Fruit fly (Drosophila melanogaster) whole organism, embryonic: ENCODE measurements around the gene Sws1.

ENCODE experiments used
- Bdp1 ChIP-seq: fragments of 200-800 bp; sonication (Bioruptor generic); optimal IDR thresholded peaks from 3 replicates; lab custom pipeline; 2016; ENCODE audit warnings: missing biosample characterization, missing genetic modification characterization
- BtbVII ChIP-seq: fragments of 200-800 bp; sonication (Bioruptor generic); optimal IDR thresholded peaks from 3 replicates; lab custom pipeline; 2017; ENCODE audit warnings: missing biosample characterization, mild to moderate bottlenecking, missing genetic modification characterization
- CG12659 ChIP-seq: fragments of 200-800 bp; sonication (Bioruptor generic); optimal IDR thresholded peaks from 3 replicates; lab custom pipeline; 2017; ENCODE audit warnings: mild to moderate bottlenecking, missing biosample characterization, missing genetic modification reagents, missing genetic modification characterization
- CG13296 ChIP-seq: fragments of 200-800 bp; sonication (Bioruptor generic); optimal IDR thresholded peaks from 3 replicates; lab custom pipeline; 2018; ENCODE audit warnings: missing biosample characterization, mild to moderate bottlenecking, missing genetic modification characterization
- CG13424 ChIP-seq: fragments of 200-800 bp; sonication (Bioruptor generic); optimal IDR thresholded peaks from 2 replicates; lab custom pipeline; 2019; ENCODE audit warnings: missing biosample characterization, mild to moderate bottlenecking, missing genetic modification characterization, moderate library complexity
- CG13894 ChIP-seq: fragments of 200-800 bp; sonication (Bioruptor generic); optimal IDR thresholded peaks from 3 replicates; lab custom pipeline; 2018; ENCODE audit warnings: missing biosample characterization, mild to moderate bottlenecking, missing genetic modification characterization, moderate library complexity
- CG14441 ChIP-seq: fragments of 200-800 bp; sonication (Bioruptor generic); IDR thresholded peaks from 2 replicates; pipeline ENCODE4 v1.3.6; 2022; ENCODE audit warnings: missing biosample characterization, missing genetic modification characterization
- CG1603 ChIP-seq: fragments of 200-800 bp; sonication (Bioruptor generic); optimal IDR thresholded peaks from 2 replicates; lab custom pipeline; 2019; ENCODE audit warnings: missing biosample characterization, mild to moderate bottlenecking, missing genetic modification characterization, moderate library complexity
- CG16863 ChIP-seq: fragments of 200-800 bp; sonication (Bioruptor generic); optimal IDR thresholded peaks from 3 replicates; lab custom pipeline; 2016; ENCODE audit warnings: missing biosample characterization, missing genetic modification characterization
- CG1792 ChIP-seq: fragments of 200-800 bp; sonication (Bioruptor generic); optimal IDR thresholded peaks from 2 replicates; lab custom pipeline; 2016; ENCODE audit warnings: missing biosample characterization, missing genetic modification characterization
- CG2120 ChIP-seq: fragments of 200-800 bp; sonication (Bioruptor generic); optimal IDR thresholded peaks from 3 replicates; lab custom pipeline; 2016; ENCODE audit warnings: missing biosample characterization, missing genetic modification characterization
- CG2678 ChIP-seq: fragments of 200-800 bp; sonication (Bioruptor generic); optimal IDR thresholded peaks from 3 replicates; lab custom pipeline; 2019; ENCODE audit warnings: missing biosample characterization, mild to moderate bottlenecking, missing genetic modification characterization, moderate library complexity
- CG32772 ChIP-seq: fragments of 200-800 bp; sonication (Bioruptor generic); IDR thresholded peaks from 2 replicates; pipeline ENCODE4 v1.3.6; 2022; ENCODE audit warnings: missing biosample characterization, missing genetic modification characterization
- CG3281 ChIP-seq: fragments of 200-800 bp; sonication (Bioruptor generic); optimal IDR thresholded peaks from 3 replicates; lab custom pipeline; 2017; ENCODE audit warnings: missing biosample characterization, mild to moderate bottlenecking, missing genetic modification characterization
- CG4707 ChIP-seq: fragments of 200-800 bp; sonication (Bioruptor generic); optimal IDR thresholded peaks from 2 replicates; lab custom pipeline; 2018; ENCODE audit warnings: missing biosample characterization, mild to moderate bottlenecking, missing genetic modification characterization, moderate library complexity
- CG4730 ChIP-seq: fragments of 200-800 bp; sonication (Bioruptor generic); IDR thresholded peaks from 2 replicates; pipeline ENCODE4 v1.3.6; 2022; ENCODE audit warnings: missing biosample characterization, missing genetic modification characterization
- CG5245 ChIP-seq: fragments of 200-800 bp; sonication (Bioruptor generic); optimal IDR thresholded peaks from 3 replicates; lab custom pipeline; 2016; ENCODE audit warnings: missing biosample characterization, missing genetic modification characterization
- CG6175 ChIP-seq: fragments of 200-800 bp; sonication (Bioruptor generic); IDR thresholded peaks from 3 replicates; pipeline ENCODE4 v1.3.6; 2022; ENCODE audit warnings: missing biosample characterization, missing genetic modification characterization
- CG6689 ChIP-seq: fragments of 200-800 bp; sonication (Bioruptor generic); IDR thresholded peaks from 2 replicates; pipeline ENCODE4 v1.3.6; 2022; ENCODE audit warnings: missing biosample characterization, missing genetic modification characterization
- CG7839 ChIP-seq: fragments of 200-800 bp; sonication (Bioruptor generic); optimal IDR thresholded peaks from 3 replicates; lab custom pipeline; 2018; ENCODE audit warnings: missing biosample characterization, mild to moderate bottlenecking, missing genetic modification characterization, moderate library complexity
- CG9797 ChIP-seq: fragments of 200-800 bp; sonication (Bioruptor generic); optimal IDR thresholded peaks from 3 replicates; lab custom pipeline; 2018; ENCODE audit warnings: missing biosample characterization, mild to moderate bottlenecking, missing genetic modification characterization
- CG9817 ChIP-seq: fragments of 200-800 bp; sonication (Bioruptor generic); optimal IDR thresholded peaks from 2 replicates; lab custom pipeline; 2018; ENCODE audit warnings: missing biosample characterization, mild to moderate bottlenecking, missing genetic modification characterization, moderate library complexity
- Camta ChIP-seq: fragments of 200-800 bp; sonication (Bioruptor generic); optimal IDR thresholded peaks from 2 replicates; lab custom pipeline; 2016; ENCODE audit warnings: missing biosample characterization, missing genetic modification characterization
- Chrac-16 ChIP-seq: fragments of 200-800 bp; sonication (Bioruptor generic); optimal IDR thresholded peaks from 3 replicates; lab custom pipeline; 2016; ENCODE audit warnings: missing biosample characterization, missing genetic modification characterization
- CoRest ChIP-seq: fragments of 200-800 bp; sonication (Bioruptor generic); optimal IDR thresholded peaks from 3 replicates; lab custom pipeline; 2018; ENCODE audit warnings: missing biosample characterization, mild to moderate bottlenecking, missing genetic modification characterization, moderate library complexity
- D19A ChIP-seq: fragments of 200-800 bp; optimal IDR thresholded peaks from 3 replicates; lab custom pipeline; 2019; ENCODE audit warnings: missing biosample characterization, mild to moderate bottlenecking, missing genetic modification characterization, moderate library complexity
- Fer1 ChIP-seq: fragments of 200-800 bp; sonication (Bioruptor generic); optimal IDR thresholded peaks from 2 replicates; lab custom pipeline; 2017; ENCODE audit warnings: missing biosample characterization, mild to moderate bottlenecking, missing genetic modification characterization
- HHEX ChIP-seq: fragments of 200-800 bp; sonication (Bioruptor generic); optimal IDR thresholded peaks from 3 replicates; lab custom pipeline; 2017; ENCODE audit warnings: missing biosample characterization, mild to moderate bottlenecking, missing genetic modification characterization, missing genetic modification reagents
- NC2α ChIP-seq: fragments of 200-800 bp; sonication (Bioruptor generic); optimal IDR thresholded peaks from 2 replicates; lab custom pipeline; 2016; ENCODE audit warnings: missing biosample characterization, missing genetic modification characterization
- Sin3A ChIP-seq: fragments of >200 bp; optimal IDR thresholded peaks from 2 replicates; lab custom pipeline; 2018
- Spps ChIP-seq: fragments of 200-800 bp; sonication (Bioruptor generic); optimal IDR thresholded peaks from 2 replicates; lab custom pipeline; 2018; ENCODE audit warnings: missing biosample characterization, mild to moderate bottlenecking, missing genetic modification characterization
- Sry-δ ChIP-seq: fragments of 200-800 bp; sonication (Bioruptor generic); optimal IDR thresholded peaks from 2 replicates; lab custom pipeline; 2016; ENCODE audit warnings: missing biosample characterization, missing genetic modification characterization
- chn ChIP-seq: fragments of 200-800 bp; sonication (Bioruptor generic); optimal IDR thresholded peaks from 2 replicates; lab custom pipeline; 2016; ENCODE audit warnings: missing biosample characterization, missing genetic modification characterization
- crc ChIP-seq: fragments of 200-800 bp; sonication (Bioruptor generic); optimal IDR thresholded peaks from 2 replicates; lab custom pipeline; 2016; ENCODE audit warnings: missing biosample characterization, missing genetic modification characterization
- cwo ChIP-seq: fragments of 200-800 bp; sonication (Bioruptor generic); optimal IDR thresholded peaks from 3 replicates; lab custom pipeline; 2017; ENCODE audit warnings: missing biosample characterization, missing genetic modification characterization, mild to moderate bottlenecking, moderate library complexity, missing genetic modification reagents
- dati ChIP-seq: fragments of 200-800 bp; sonication (Bioruptor generic); IDR thresholded peaks from 2 replicates; pipeline ENCODE4 v1.3.6; 2022; ENCODE audit warnings: missing biosample characterization, missing genetic modification characterization
- disco-r ChIP-seq: fragments of 200-800 bp; sonication (Bioruptor generic); optimal IDR thresholded peaks from 2 replicates; lab custom pipeline; 2016; ENCODE audit warnings: missing biosample characterization, missing genetic modification characterization
- ems ChIP-seq: fragments of 200-800 bp; sonication (Bioruptor generic); optimal IDR thresholded peaks from 3 replicates; lab custom pipeline; 2016; ENCODE audit warnings: missing biosample characterization, missing genetic modification characterization
- gem ChIP-seq: fragments of 200-800 bp; sonication (Bioruptor generic); optimal IDR thresholded peaks from 2 replicates; lab custom pipeline; 2019; ENCODE audit warnings: missing biosample characterization, mild to moderate bottlenecking, missing genetic modification characterization, moderate library complexity
- gsb-n ChIP-seq: fragments of 200-800 bp; sonication (Bioruptor generic); optimal IDR thresholded peaks from 3 replicates; lab custom pipeline; 2018; ENCODE audit warnings: missing biosample characterization, mild to moderate bottlenecking, missing genetic modification characterization
- kni ChIP-seq: fragments of 200-800 bp; sonication (Bioruptor generic); optimal IDR thresholded peaks from 3 replicates; lab custom pipeline; 2017; ENCODE audit warnings: mild to moderate bottlenecking, missing biosample characterization, missing genetic modification reagents, missing genetic modification characterization
- mld ChIP-seq: fragments of 200-800 bp; sonication (Bioruptor generic); IDR thresholded peaks from 3 replicates; pipeline ENCODE4 v1.3.6; 2022; ENCODE audit warnings: missing biosample characterization, missing genetic modification characterization; ENCODE audit not compliant: partially characterized antibody
- nmo ChIP-seq: fragments of 200-800 bp; sonication (Bioruptor generic); optimal IDR thresholded peaks from 2 replicates; lab custom pipeline; 2018; ENCODE audit warnings: missing biosample characterization, mild to moderate bottlenecking, missing genetic modification characterization, moderate library complexity
- pan ChIP-seq, 4 experiments: fragments of >200 bp in 3 of 4; fragments of 200-800 bp in 1 of 4; sonication (Bioruptor generic) in 1 of 4; optimal IDR thresholded peaks in 3 of 4; IDR thresholded peaks in 1 of 4; 2 replicates each; pipeline versions ENCODE4 v1.3.6 to Lab custom; 2017 to 2022; ENCODE audit warnings: missing biosample characterization in 2 of 4, missing genetic modification characterization in 2 of 4, mixed read lengths in 1 of 4
- psq ChIP-seq: fragments of 200-800 bp; sonication (Bioruptor generic); optimal IDR thresholded peaks from 2 replicates; lab custom pipeline; 2017; ENCODE audit warnings: missing biosample characterization, missing genetic modification characterization
- scrt ChIP-seq: fragments of 200-800 bp; sonication (Bioruptor generic); optimal IDR thresholded peaks from 2 replicates; lab custom pipeline; 2018; ENCODE audit warnings: missing biosample characterization, mild to moderate bottlenecking, missing genetic modification characterization, moderate library complexity
- sens ChIP-seq: fragments of 200-800 bp; sonication (Bioruptor generic); peaks from one replicate; lab custom pipeline; 2016; ENCODE audit warnings: missing biosample characterization, missing genetic modification characterization
- tin ChIP-seq: fragments of 200-800 bp; sonication (Bioruptor generic); optimal IDR thresholded peaks from 3 replicates; lab custom pipeline; 2016; ENCODE audit warnings: missing biosample characterization, missing genetic modification characterization
- zfh1 ChIP-seq: fragments of 200-800 bp; sonication (Bioruptor generic); IDR thresholded peaks from 3 replicates; pipeline ENCODE4 v1.3.6; 2022; ENCODE audit warnings: missing biosample characterization, missing genetic modification characterization

Sws1 gene

dm6 chr2L:2552725-2553124 lies 22.1 kb downstream of the Sws1 start, which contains the start of gene CG3515:
CG3515 (minus strand) TSS chr2L:2552825.
- no peak for TF ChIP-seq ems (GFP tag; lab: Kevin White, UChicago)
- peak; percentile 9 for TF ChIP-seq sens

DNA sequence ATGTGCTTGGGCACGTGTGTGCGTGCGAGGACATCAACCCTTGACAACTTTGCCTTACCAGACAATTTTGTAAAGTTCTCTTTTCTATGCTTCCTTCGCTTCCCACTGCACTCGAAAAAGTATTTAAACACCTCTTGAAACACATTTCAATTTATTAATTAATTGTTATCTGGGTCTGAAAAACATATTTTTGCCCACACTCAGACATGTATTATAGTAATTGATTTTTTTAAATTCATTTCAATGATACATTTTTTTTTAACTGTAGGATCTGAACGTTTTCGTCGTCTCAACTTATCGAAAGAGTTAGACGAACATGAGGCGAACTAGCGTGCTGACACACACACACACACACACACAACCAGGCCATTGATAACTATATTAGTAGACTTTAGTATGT lies 32.4 kb downstream of the Sws1 start:
- TF ChIP-seq mld (no peak), NC2α (no peak), nmo (GFP tag; lab: Kevin White, UChicago) (no peak), CG13424 (peak; percentile 26), dati (GFP tag; lab: Robert Waterston, UW) (no peak), CG5245 (no peak), CG6689 (no peak), zfh1 (GFP tag; lab: Robert Waterston, UW) (no peak), CG32772 (GFP tag; lab: Robert Waterston, UW) (no peak), sens (peak; percentile 59), CG4730 (no peak), Bdp1 (GFP tag; lab: Kevin White, UChicago) (no peak), CG1603 (no peak), chn (GFP tag; lab: Kevin White, UChicago) (no peak), CG3281 (peak; percentile 19), gsb-n (tag; lab: Kevin White, UChicago) (no peak), Sry-δ (GFP tag; lab: Kevin White, UChicago) (no peak), Chrac-16 (GFP tag; lab: Kevin White, UChicago) (no peak), CG16863 (no peak), D19A (tag; lab: Kevin White, UChicago) (no peak), pan (optimal IDR thresholded peaks at IDR 0.05; lab: Kevin White, UChicago) (no peak), pan (GFP tag; optimal IDR thresholded peaks at IDR 0.05 in 1 of 2, IDR thresholded peaks at IDR 0.05 in 1 of 2) (peak in 1 of 2 experiments; percentile 21), CoRest (tag; lab: Kevin White, UChicago) (no peak), crc (GFP tag; lab: Kevin White, UChicago) (no peak), CG1792 (GFP tag; lab: Kevin White, UChicago) (no peak), CG13296 (peak; percentile 19), ems (GFP tag; lab: Kevin White, UChicago) (no peak), CG7839 (peak; percentile 34), CG4707 (GFP tag; lab: Kevin White, UChicago) (no peak), CG9817 (tag; lab: Kevin White, UChicago) (no peak), gem (peak; percentile 48), tin (GFP tag; lab: Kevin White, UChicago) (no peak), CG6175 (GFP tag; lab: Robert Waterston, UW) (no peak), CG2120 (GFP tag; lab: Kevin White, UChicago) (peak; percentile 49), disco-r (GFP tag; lab: Kevin White, UChicago) (no peak), BtbVII (GFP tag; lab: Kevin White, UChicago) (no peak), CG13894 (tag; lab: Kevin White, UChicago) (peak; percentile 12), Camta (no peak), CG2678 (tag; lab: Kevin White, UChicago) (peak; percentile 64), kni (no peak), CG9797 (no peak), HHEX (GFP tag; lab: Kevin White, UChicago) (no peak), scrt (GFP tag; lab: Kevin White, UChicago) (peak; percentile 10), Spps (tag; lab: Kevin White, UChicago) (no peak), Fer1 (peak; percentile 36), psq (GFP tag; lab: Kevin White, UChicago) (no peak), CG14441 (GFP tag; lab: Robert Waterston, UW) (no peak), CG12659 (GFP tag; lab: Kevin White, UChicago) (no peak), cwo (GFP tag; lab: Kevin White, UChicago) (peak; percentile 23), Sin3A (lab: Kevin White, UChicago) (no peak)
